Fruit fly (Drosophila melanogaster) whole organism, prepupa: ENCODE data around the gene CG18754.
A peak's percentile ranks its signal among the peaks of the same experiment; 100 is the strongest.

Experiments used
- CG10669 ChIP-seq: fragments of 200-800 bp; sonication (Bioruptor generic); optimal IDR thresholded peaks from 3 replicates; lab custom pipeline; 2018; ENCODE audit warnings: missing biosample characterization, mild to moderate bottlenecking, missing genetic modification characterization, moderate library complexity
- CG11762 ChIP-seq: fragments of 200-800 bp; sonication (Bioruptor generic); optimal IDR thresholded peaks from 3 replicates; lab custom pipeline; 2016; ENCODE audit warnings: missing biosample characterization, missing genetic modification characterization; ENCODE audit not compliant: insufficient read depth
- CG15336 ChIP-seq: fragments of 200-800 bp; sonication (Bioruptor generic); IDR thresholded peaks from 2 replicates; pipeline ENCODE4 v1.3.6; 2022; ENCODE audit warnings: missing biosample characterization, missing genetic modification characterization
- CG1621 ChIP-seq: fragments of 200-800 bp; sonication (Bioruptor generic); optimal IDR thresholded peaks from 3 replicates; lab custom pipeline; 2018; ENCODE audit warnings: missing biosample characterization, mild to moderate bottlenecking, missing genetic modification characterization
- CG16779 ChIP-seq: fragments of 200-800 bp; sonication (Bioruptor generic); optimal IDR thresholded peaks from 3 replicates; lab custom pipeline; 2017; ENCODE audit warnings: missing biosample characterization, mild to moderate bottlenecking, missing genetic modification characterization
- CG32006 ChIP-seq: fragments of 200-800 bp; sonication (Bioruptor generic); optimal IDR thresholded peaks from 3 replicates; lab custom pipeline; 2017; ENCODE audit warnings: missing biosample characterization, mild to moderate bottlenecking, missing genetic modification characterization
- CG3919 ChIP-seq: fragments of 200-800 bp; sonication (Bioruptor generic); optimal IDR thresholded peaks from 3 replicates; lab custom pipeline; 2016; ENCODE audit warnings: missing biosample characterization, missing genetic modification characterization
- CG4318 ChIP-seq: fragments of 200-800 bp; sonication (Bioruptor generic); optimal IDR thresholded peaks from 3 replicates; lab custom pipeline; 2017; ENCODE audit warnings: missing biosample characterization, mild to moderate bottlenecking, missing genetic modification characterization
- CG6163 ChIP-seq: fragments of 200-800 bp; sonication (Bioruptor generic); IDR thresholded peaks from 3 replicates; pipeline ENCODE4 v1.3.6; 2022; ENCODE audit warnings: missing biosample characterization, missing genetic modification characterization
- CG6792 ChIP-seq: fragments of 200-800 bp; sonication (Bioruptor generic); optimal IDR thresholded peaks from 3 replicates; lab custom pipeline; 2016; ENCODE audit warnings: missing biosample characterization, missing genetic modification characterization
- CG6808 ChIP-seq: fragments of 200-800 bp; sonication (Bioruptor generic); optimal IDR thresholded peaks from 3 replicates; lab custom pipeline; 2017; ENCODE audit warnings: missing biosample characterization, missing genetic modification characterization, mild to moderate bottlenecking, moderate library complexity, missing genetic modification reagents
- CG6854 ChIP-seq: fragments of 200-800 bp; sonication (Bioruptor generic); optimal IDR thresholded peaks from 2 replicates; lab custom pipeline; 2017; ENCODE audit warnings: missing biosample characterization, mild to moderate bottlenecking, missing genetic modification characterization
- CG7368 ChIP-seq: fragments of 200-800 bp; sonication (Bioruptor generic); optimal IDR thresholded peaks from 3 replicates; lab custom pipeline; 2016; ENCODE audit warnings: missing biosample characterization, missing genetic modification characterization
- CG8319 ChIP-seq: fragments of 200-800 bp; sonication (Bioruptor generic); optimal IDR thresholded peaks from 3 replicates; lab custom pipeline; 2016; ENCODE audit warnings: missing biosample characterization, missing genetic modification characterization
- CG8632 ChIP-seq: fragments of 200-800 bp; sonication (Bioruptor generic); optimal IDR thresholded peaks from 3 replicates; lab custom pipeline; 2016; ENCODE audit warnings: missing biosample characterization, missing genetic modification characterization
- CG9139 ChIP-seq: fragments of 200-800 bp; sonication (Bioruptor generic); optimal IDR thresholded peaks from 3 replicates; lab custom pipeline; 2017; ENCODE audit warnings: missing biosample characterization, mild to moderate bottlenecking, missing genetic modification characterization
- Eip75B ChIP-seq: fragments of 200-800 bp; sonication (Bioruptor generic); optimal IDR thresholded peaks from 3 replicates; lab custom pipeline; 2016; ENCODE audit warnings: missing biosample characterization, missing genetic modification characterization
- Eip78C ChIP-seq: fragments of 200-800 bp; sonication (Bioruptor generic); peaks from one replicate; lab custom pipeline; 2016; ENCODE audit warnings: missing biosample characterization, missing genetic modification characterization
- Eip93F ChIP-seq: fragments of 200-800 bp; sonication (Bioruptor generic); optimal IDR thresholded peaks from 2 replicates; lab custom pipeline; 2016; ENCODE audit warnings: missing biosample characterization, mild to moderate bottlenecking, missing genetic modification characterization
- Hr39 ChIP-seq: fragments of 200-800 bp; sonication (Bioruptor generic); optimal IDR thresholded peaks from 2 replicates; lab custom pipeline; 2016; ENCODE audit warnings: missing biosample characterization, missing genetic modification characterization
- Sox14 ChIP-seq: fragments of 200-800 bp; sonication (Bioruptor generic); optimal IDR thresholded peaks from 3 replicates; lab custom pipeline; 2016; ENCODE audit warnings: missing biosample characterization, missing genetic modification characterization
- Sox15 ChIP-seq: fragments of 200-800 bp; sonication (Bioruptor generic); optimal IDR thresholded peaks from 3 replicates; lab custom pipeline; 2016; ENCODE audit warnings: missing biosample characterization, missing genetic modification characterization
- achi ChIP-seq: fragments of 200-800 bp; sonication (Bioruptor generic); optimal IDR thresholded peaks from 3 replicates; lab custom pipeline; 2016; ENCODE audit warnings: missing biosample characterization, missing genetic modification characterization
- dsx ChIP-seq: fragments of 200-800 bp; optimal IDR thresholded peaks from 3 replicates; lab custom pipeline; 2019; ENCODE audit warnings: missing biosample characterization, mild to moderate bottlenecking, missing genetic modification characterization, moderate library complexity; ENCODE audit not compliant: poor library complexity, severe bottlenecking
- eg ChIP-seq: fragments of 200-800 bp; sonication (Bioruptor generic); IDR thresholded peaks from 3 replicates; pipeline ENCODE4 v1.3.6; 2022; ENCODE audit warnings: missing biosample characterization, missing genetic modification characterization
- esn ChIP-seq: fragments of 200-800 bp; sonication (Bioruptor generic); optimal IDR thresholded peaks from 2 replicates; lab custom pipeline; 2016; ENCODE audit warnings: missing biosample characterization, mild to moderate bottlenecking, missing genetic modification characterization, moderate library complexity
- fd85E ChIP-seq: fragments of 200-800 bp; sonication (Bioruptor generic); optimal IDR thresholded peaks from 3 replicates; lab custom pipeline; 2016; ENCODE audit warnings: missing biosample characterization, missing genetic modification characterization
- fkh ChIP-seq: fragments of 200-800 bp; sonication (Bioruptor generic); optimal IDR thresholded peaks from 3 replicates; lab custom pipeline; 2017; ENCODE audit warnings: missing biosample characterization, mild to moderate bottlenecking, missing genetic modification characterization, moderate library complexity
- lz ChIP-seq: fragments of 200-800 bp; sonication (Bioruptor generic); optimal IDR thresholded peaks from 3 replicates; lab custom pipeline; 2016; ENCODE audit warnings: missing biosample characterization, missing genetic modification characterization
- spab ChIP-seq: fragments of 200-800 bp; sonication (Bioruptor generic); optimal IDR thresholded peaks from 2 replicates; lab custom pipeline; 2017; ENCODE audit warnings: missing biosample characterization, mild to moderate bottlenecking, missing genetic modification characterization, missing genetic modification reagents
- svp ChIP-seq: fragments of 200-800 bp; sonication (Bioruptor generic); peaks from one replicate; lab custom pipeline; 2016; ENCODE audit warnings: missing biosample characterization, missing genetic modification characterization
- vri ChIP-seq: fragments of 200-800 bp; sonication (Bioruptor generic); optimal IDR thresholded peaks from 3 replicates; lab custom pipeline; 2016; ENCODE audit warnings: missing biosample characterization, mild to moderate bottlenecking, missing genetic modification characterization

The CG18754 gene

dm6 chr3R:23729632-23730471, 46.0 kb downstream of the CG18754 start (continued):
- TF ChIP-seq CG6792 (GFP tag; lab: Kevin White, UChicago) (no peak), CG7368 (no peak), CG1621 (tag; lab: Kevin White, UChicago) (peak; percentile 91), CG16779 (tag; lab: Kevin White, UChicago) (peak; percentile 41), vri (GFP tag; lab: Kevin White, UChicago) (peak; percentile 59), CG6163 (GFP tag; lab: Robert Waterston, UW) (peak; percentile 40; the same call in 1 of the 3 replicates), svp (GFP tag; lab: Kevin White, UChicago) (peak; percentile 88), Sox14 (GFP tag; lab: Kevin White, UChicago) (peak; percentile 95), lz (GFP tag; lab: Kevin White, UChicago) (no peak), CG4318 (GFP tag; lab: Kevin White, UChicago) (no peak)

DNA sequence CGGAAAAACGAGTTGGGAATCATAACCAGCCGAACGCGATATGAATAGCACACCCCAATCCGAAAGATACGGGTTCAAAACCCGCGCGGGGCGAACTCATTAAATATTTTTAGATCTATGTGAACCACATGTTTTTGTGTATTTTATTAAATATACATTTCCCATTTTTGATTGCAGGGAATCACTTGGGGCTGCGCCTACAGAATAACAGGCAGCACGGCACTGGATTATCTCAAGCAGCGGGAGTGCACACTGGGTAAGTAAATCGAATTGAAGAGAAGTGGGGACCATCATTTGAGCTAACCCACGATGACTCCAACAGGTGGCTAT, 46.6 kb downstream of the CG18754 start:
- TF ChIP-seq svp (GFP tag; lab: Kevin White, UChicago) (peak; percentile 74), Sox15 (GFP tag; lab: Kevin White, UChicago) (no peak)

DNA sequence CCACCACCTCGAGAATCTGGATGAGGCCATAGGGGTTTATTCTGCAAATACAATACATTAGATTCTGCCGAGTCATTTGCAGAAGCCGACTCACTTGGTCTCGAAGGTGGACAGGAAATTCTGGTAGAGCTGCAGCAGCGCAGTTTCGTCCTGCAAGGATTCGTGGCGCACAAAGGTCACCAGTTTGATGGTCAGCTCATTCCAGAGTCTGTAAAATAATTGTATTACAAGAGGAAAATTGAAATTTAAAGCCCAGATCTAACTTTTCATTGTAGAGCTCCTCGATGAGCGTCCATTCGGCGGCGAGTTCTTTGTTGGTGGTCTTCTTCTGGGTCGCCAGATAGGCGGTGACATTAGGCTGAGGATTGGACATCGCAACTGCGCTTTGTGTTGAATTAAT, 48.7 kb downstream of the CG18754 start:
- no peak for TF ChIP-seq Sox15 (GFP tag; lab: Kevin White, UChicago)

DNA sequence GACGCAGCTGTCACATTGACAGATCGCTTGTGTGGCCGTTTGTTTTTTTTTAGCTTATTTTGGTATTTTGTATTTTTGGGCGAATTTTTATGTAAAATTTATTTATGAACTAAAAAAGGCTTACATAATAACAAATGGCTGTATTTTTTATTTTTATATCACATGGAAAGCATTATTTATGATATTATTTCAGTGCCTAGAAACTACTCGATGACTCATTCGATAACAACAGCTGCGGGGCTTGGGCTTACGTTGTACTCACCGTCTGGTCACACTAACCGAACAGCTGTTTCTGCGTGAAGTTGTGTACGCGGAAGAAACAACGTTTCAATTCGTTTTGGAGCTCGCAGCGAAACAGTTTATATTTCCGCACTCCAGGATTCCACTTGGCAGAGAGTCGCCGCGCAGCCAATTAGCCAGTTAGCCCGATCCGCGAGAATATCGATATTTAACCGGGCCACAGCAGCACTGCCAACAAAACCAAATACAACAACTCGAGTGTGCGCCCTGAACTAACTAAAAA, 49.2 kb downstream of the CG18754 start, which contains the start of the genes Hmgcr and Rpn9:
TSS of gene Hmgcr (plus strand) at position 335 of the 523 bp plus-strand sequence.
TSS of gene Rpn9 (minus strand) at position 473 of the 523 bp plus-strand sequence.
- TF ChIP-seq fkh (GFP tag; lab: Kevin White, UChicago) (peak; percentile 1), eg (GFP tag; lab: Robert Waterston, UW) (peak; percentile 10; the same call in 1 of the 3 replicates), CG10669 (GFP tag; lab: Kevin White, UChicago) (no peak), CG6808 (GFP tag; lab: Kevin White, UChicago) (no peak), CG15336 (no peak; the same call in 1 of the 2 replicates), svp (GFP tag; lab: Kevin White, UChicago) (no peak), achi (GFP tag; lab: Kevin White, UChicago) (peak; percentile 100), CG9139 (GFP tag; lab: Kevin White, UChicago) (no peak), dsx (GFP tag; lab: Kevin White, UChicago) (peak; percentile 11), spab (GFP tag; lab: Kevin White, UChicago) (no peak), CG6854 (peak; percentile 22), Eip78C (GFP tag; lab: Kevin White, UChicago) (peak; percentile 69), CG8319 (GFP tag; lab: Kevin White, UChicago) (no peak), Hr39 (GFP tag; lab: Kevin White, UChicago) (no peak), CG3919 (peak; percentile 39), vri (GFP tag; lab: Kevin White, UChicago) (peak; percentile 48), CG16779 (tag; lab: Kevin White, UChicago) (no peak), fd85E (GFP tag; lab: Kevin White, UChicago) (no peak), CG32006 (no peak), esn (GFP tag; lab: Kevin White, UChicago) (peak; percentile 23), CG8632 (no peak), Sox14 (GFP tag; lab: Kevin White, UChicago) (peak; percentile 39), Eip75B (GFP tag; lab: Kevin White, UChicago) (peak; percentile 2), CG11762 (GFP tag; lab: Kevin White, UChicago) (no peak), Eip93F (GFP tag; lab: Kevin White, UChicago) (peak; percentile 52), CG4318 (GFP tag; lab: Kevin White, UChicago) (no peak)
